Worm (Caenorhabditis elegans): Measurements from ENCODE around the gene sre-30.

The sre-30 gene

DNA sequence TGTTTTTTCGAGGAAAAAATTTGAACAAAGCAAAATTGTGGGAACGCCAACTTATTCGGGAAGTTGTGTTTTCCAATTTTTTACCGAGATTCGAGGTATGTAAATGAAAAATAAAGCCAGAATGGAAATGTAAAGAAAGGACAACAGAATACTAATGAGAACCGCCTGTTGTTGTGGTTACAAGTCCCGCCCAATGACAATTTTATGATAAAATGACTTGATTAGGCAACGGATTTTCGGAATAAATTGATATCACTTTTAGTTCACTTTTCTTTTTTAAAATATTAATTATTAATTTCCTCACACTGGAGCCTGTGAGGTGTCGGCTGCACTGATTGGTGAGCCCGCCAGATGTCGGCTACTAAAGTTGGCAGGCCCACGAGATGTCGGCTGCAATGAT, 26.1 kb upstream of the sre-30 start, which contains the start of gene dct-12:
TSS of gene dct-12 (minus strand) at position 101 of the 400 bp plus-strand sequence.
- no peak for TF ChIP-seq ceh-13 (GFP tag; optimal IDR thresholded peaks at IDR 0.05)
- TF ChIP-seq ama-1 (optimal IDR thresholded peaks at IDR 0.05), result no peak
- TF ChIP-seq F13C5.2 (tag; optimal IDR thresholded peaks at IDR 0.05), result no peak
- TF ChIP-seq hmbx-1 (tag; optimal IDR thresholded peaks at IDR 0.05), result no peak
- no peak for TF ChIP-seq scrt-1 (GFP tag; IDR thresholded peaks at IDR 0.05)
- no peak for TF ChIP-seq sea-1 (GFP tag; conservative IDR thresholded peaks at IDR 0.05)
- TF ChIP-seq tbx-11 (GFP tag; IDR thresholded peaks at IDR 0.05), result no peak
- no peak for TF ChIP-seq flt-1 (GFP tag; IDR thresholded peaks at IDR 0.05)

DNA sequence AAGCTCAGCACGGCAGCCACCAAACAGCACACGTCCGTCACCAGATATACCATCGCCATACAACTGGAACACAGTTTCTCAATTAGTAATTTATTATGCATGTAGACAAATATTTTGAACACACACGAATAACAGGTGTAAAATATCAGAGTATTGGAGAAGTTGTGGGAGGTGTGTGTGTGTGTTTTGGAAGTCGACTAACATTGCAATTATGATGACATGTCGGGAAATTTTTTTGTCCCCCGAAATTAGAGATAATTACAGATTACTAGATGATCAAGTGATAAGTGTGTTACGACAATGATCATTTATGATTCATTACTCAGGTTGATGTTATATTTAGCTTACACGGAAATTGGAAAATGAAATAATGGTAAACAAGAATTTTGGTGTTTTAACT, 23.4 kb upstream of the sre-30 start, which contains the start of gene Y57A10C.8:
TSS of gene Y57A10C.8 (minus strand) at position 101 of the 400 bp plus-strand sequence.
- TF ChIP-seq aly-1 (tag; optimal IDR thresholded peaks at IDR 0.05) (no peak), ceh-36 (tag; optimal IDR thresholded peaks at IDR 0.05) (no peak), scrt-1 (GFP tag; IDR thresholded peaks at IDR 0.05) (no peak)

DNA sequence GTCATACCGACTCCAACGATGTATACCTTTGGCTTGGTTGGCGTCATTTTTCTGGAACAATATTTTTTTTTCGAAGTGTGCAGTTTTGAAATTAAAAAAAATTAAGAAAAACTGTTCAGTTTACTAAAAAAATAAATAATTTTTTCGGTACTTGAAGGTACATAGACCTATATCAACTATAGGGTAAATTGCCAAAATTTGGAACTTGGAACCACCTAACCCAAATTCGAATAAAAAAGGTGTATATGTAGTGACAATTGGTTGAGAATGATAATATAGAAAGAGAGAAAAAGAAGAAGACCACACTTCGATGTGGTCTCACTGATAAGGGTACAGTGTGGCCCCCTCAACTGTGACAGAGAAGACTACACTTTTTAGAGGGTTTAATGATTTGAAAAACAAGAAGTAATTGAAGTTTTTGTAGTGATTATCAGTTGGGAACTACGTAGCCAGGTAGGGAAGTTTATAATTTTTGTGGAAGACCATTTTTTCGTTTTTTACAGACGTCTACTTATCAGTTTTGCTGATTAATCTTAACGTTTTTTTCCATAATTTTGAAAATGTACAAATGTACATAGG, 19.4 kb upstream of the sre-30 start, which contains the start of gene daf-22:
TSS of gene daf-22 (minus strand) at position 51 of the 579 bp plus-strand sequence.
- no peak for TF ChIP-seq hmg-4 (GFP tag; optimal IDR thresholded peaks at IDR 0.05)
- TF ChIP-seq ama-1 (optimal IDR thresholded peaks at IDR 0.05), result no peak
- TF ChIP-seq aly-1 (tag; optimal IDR thresholded peaks at IDR 0.05), result no peak
- no peak for TF ChIP-seq F13C5.2 (tag; optimal IDR thresholded peaks at IDR 0.05)
- no peak for TF ChIP-seq B0310.2 (tag; optimal IDR thresholded peaks at IDR 0.05)
- no peak for TF ChIP-seq hmbx-1 (tag; optimal IDR thresholded peaks at IDR 0.05)
- no peak for TF ChIP-seq pes-1 (GFP tag; IDR thresholded peaks at IDR 0.05)
- no peak for TF ChIP-seq hnd-1 (tag; optimal IDR thresholded peaks at IDR 0.05)
- TF ChIP-seq ets-7 (tag; optimal IDR thresholded peaks at IDR 0.05), result no peak
- no peak for TF ChIP-seq ceh-13 (GFP tag; optimal IDR thresholded peaks at IDR 0.05)
- TF ChIP-seq sea-1 (GFP tag; conservative IDR thresholded peaks at IDR 0.05), result no peak
- no peak for TF ChIP-seq scrt-1 (GFP tag; IDR thresholded peaks at IDR 0.05)
- TF ChIP-seq tra-4 (tag; optimal IDR thresholded peaks at IDR 0.05), result no peak
- TF ChIP-seq flt-1 (GFP tag; IDR thresholded peaks at IDR 0.05), result no peak
- no peak for TF ChIP-seq ceh-36 (tag; optimal IDR thresholded peaks at IDR 0.05)
- no peak for TF ChIP-seq tbx-37 (GFP tag; conservative IDR thresholded peaks at IDR 0.05)

DNA sequence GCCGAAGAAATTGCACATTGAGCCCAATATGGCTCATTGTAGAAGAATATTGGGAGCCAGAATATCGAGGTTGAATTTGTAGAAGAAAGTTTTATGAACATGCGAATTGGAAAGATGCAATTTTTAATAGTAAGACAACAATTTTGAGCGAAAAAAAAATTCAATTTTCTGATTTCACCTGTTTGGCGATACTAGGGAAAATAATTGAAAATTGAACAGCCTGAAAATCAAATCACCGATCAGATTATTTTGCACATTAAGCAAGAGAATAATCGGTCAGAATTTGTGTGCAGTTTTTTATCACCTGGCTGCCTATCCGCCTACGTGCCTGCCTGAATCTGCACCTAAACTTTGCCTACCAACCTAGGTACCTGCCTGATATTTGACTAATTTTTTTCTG, 14.2 kb upstream of the sre-30 start, which contains the start of gene sre-26:
TSS of gene sre-26 (minus strand) at position 101 of the 400 bp plus-strand sequence.
- TF ChIP-seq ets-7 (tag; optimal IDR thresholded peaks at IDR 0.05) (no peak), hnd-1 (tag; optimal IDR thresholded peaks at IDR 0.05) (no peak), ceh-13 (GFP tag; optimal IDR thresholded peaks at IDR 0.05) (no peak), scrt-1 (GFP tag; IDR thresholded peaks at IDR 0.05) (no peak), hmg-4 (GFP tag; optimal IDR thresholded peaks at IDR 0.05) (no peak)

DNA sequence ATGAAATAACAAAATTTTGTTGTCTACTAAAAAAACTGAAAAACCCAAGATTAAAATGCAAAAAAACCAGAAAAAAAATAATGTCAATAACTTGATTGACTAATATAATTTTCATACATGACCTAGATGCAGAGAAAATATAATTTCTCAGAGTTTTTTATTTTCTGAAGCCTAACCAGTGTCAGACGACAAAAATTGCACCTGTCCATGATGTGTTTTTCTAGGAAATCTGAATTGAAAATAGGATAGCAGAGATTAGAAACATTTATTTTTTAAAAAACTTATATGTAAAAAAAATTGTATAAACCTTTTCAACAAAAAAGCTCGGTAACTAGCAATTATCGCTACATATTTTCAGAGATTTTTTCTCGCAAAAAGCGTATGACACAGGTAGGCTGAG, 11.7 kb upstream of the sre-30 start:
- no peak for TF ChIP-seq scrt-1 (GFP tag; IDR thresholded peaks at IDR 0.05)
- TF ChIP-seq tbx-37 (GFP tag; conservative IDR thresholded peaks at IDR 0.05), result no peak
- no peak for TF ChIP-seq sea-1 (GFP tag; conservative IDR thresholded peaks at IDR 0.05)
- TF ChIP-seq tra-4 (tag; optimal IDR thresholded peaks at IDR 0.05), result no peak
- no peak for TF ChIP-seq flt-1 (GFP tag; IDR thresholded peaks at IDR 0.05)
- TF ChIP-seq F13C5.2 (tag; optimal IDR thresholded peaks at IDR 0.05), result no peak
- no peak for TF ChIP-seq hmg-4 (GFP tag; optimal IDR thresholded peaks at IDR 0.05)
- TF ChIP-seq ama-1 (optimal IDR thresholded peaks at IDR 0.05), result no peak
- no peak for TF ChIP-seq ceh-36 (tag; optimal IDR thresholded peaks at IDR 0.05)
- TF ChIP-seq B0310.2 (tag; optimal IDR thresholded peaks at IDR 0.05), result no peak
- TF ChIP-seq hmbx-1 (tag; optimal IDR thresholded peaks at IDR 0.05), result no peak
- TF ChIP-seq hnd-1 (tag; optimal IDR thresholded peaks at IDR 0.05), result no peak
- no peak for TF ChIP-seq pes-1 (GFP tag; IDR thresholded peaks at IDR 0.05)
- no peak for TF ChIP-seq aly-1 (tag; optimal IDR thresholded peaks at IDR 0.05)

DNA sequence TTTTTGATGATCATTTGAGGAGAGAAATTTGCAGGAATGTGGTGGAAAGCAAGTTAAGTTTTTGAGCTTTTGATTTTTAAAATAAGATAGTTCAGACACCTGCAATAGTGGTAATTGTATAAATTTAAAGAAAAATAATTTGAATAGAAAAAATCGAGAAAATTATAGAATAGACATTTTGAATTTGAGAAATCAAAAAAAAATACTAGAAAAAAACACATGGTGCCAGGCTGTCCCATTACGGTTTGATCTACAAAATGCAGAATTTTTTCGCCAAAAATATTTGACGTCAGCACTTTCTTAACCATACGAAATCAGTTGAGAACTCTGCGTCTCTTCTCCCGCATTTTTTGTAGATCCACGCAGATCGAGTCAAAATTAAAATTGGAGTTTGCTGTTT, 11.2 kb upstream of the sre-30 start, which contains the start of gene sre-27:
TSS of gene sre-27 (minus strand) at position 101 of the 400 bp plus-strand sequence.
- TF ChIP-seq ama-1 (optimal IDR thresholded peaks at IDR 0.05) (no peak), ets-7 (tag; optimal IDR thresholded peaks at IDR 0.05) (no peak), scrt-1 (GFP tag; IDR thresholded peaks at IDR 0.05) (no peak), tbx-11 (GFP tag; IDR thresholded peaks at IDR 0.05) (no peak), flt-1 (GFP tag; IDR thresholded peaks at IDR 0.05) (no peak), ceh-13 (GFP tag; optimal IDR thresholded peaks at IDR 0.05) (no peak), ceh-36 (tag; optimal IDR thresholded peaks at IDR 0.05) (no peak), B0310.2 (tag; optimal IDR thresholded peaks at IDR 0.05) (no peak)

DNA sequence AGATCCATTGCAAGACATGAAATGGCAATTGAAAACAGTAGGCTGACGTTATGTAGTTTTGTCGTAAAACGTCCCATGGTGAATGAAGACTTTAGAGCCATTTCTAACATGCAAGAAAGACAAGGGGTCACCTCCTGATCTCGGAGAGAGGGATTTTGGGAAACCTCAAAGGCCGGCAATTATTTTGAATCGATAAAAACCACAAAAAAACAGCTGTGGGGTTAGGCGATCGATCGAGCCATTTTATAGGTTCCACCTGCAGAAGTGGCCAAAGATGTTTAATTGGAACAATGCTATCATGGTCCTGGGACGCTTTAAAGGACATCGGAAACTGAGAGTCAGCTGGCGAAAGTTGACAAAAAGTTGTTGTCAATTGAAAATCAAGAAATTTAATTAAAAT, 8.5 kb upstream of the sre-30 start, which contains the start of gene Y57A10C.11:
TSS of gene Y57A10C.11 (minus strand) at position 101 of the 400 bp plus-strand sequence.
- TF ChIP-seq ceh-36 (tag; optimal IDR thresholded peaks at IDR 0.05) (no peak), B0310.2 (tag; optimal IDR thresholded peaks at IDR 0.05) (no peak), F13C5.2 (tag; optimal IDR thresholded peaks at IDR 0.05) (no peak), hmg-4 (GFP tag; optimal IDR thresholded peaks at IDR 0.05) (no peak)

DNA sequence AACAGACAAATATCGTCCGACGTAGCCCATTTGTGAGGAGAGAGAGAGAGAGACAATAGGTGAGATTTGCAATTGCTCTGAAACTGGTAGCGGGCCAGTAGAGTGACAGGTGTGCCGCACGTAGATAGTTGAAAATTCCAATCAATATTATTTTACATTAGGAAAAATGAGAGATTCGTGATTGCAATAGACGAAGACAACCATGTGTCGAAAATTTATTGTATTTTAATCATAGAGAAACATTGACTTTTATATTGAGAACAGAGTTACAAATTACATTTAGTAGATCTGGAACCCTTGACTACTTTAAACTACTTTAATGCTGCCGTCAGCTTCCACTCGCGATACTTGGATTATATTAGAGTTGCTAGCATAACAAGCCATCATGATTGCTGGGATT, 6.1 kb upstream of the sre-30 start, which contains the start of gene Y57A10C.1:
TSS of gene Y57A10C.1 (minus strand) at position 101 of the 400 bp plus-strand sequence.
- TF ChIP-seq ets-7 (tag; optimal IDR thresholded peaks at IDR 0.05), result no peak
- no peak for TF ChIP-seq aly-1 (tag; optimal IDR thresholded peaks at IDR 0.05)
- no peak for TF ChIP-seq hnd-1 (tag; optimal IDR thresholded peaks at IDR 0.05)
- no peak for TF ChIP-seq sea-1 (GFP tag; conservative IDR thresholded peaks at IDR 0.05)
- no peak for TF ChIP-seq hmg-4 (GFP tag; optimal IDR thresholded peaks at IDR 0.05)
- TF ChIP-seq hmbx-1 (tag; optimal IDR thresholded peaks at IDR 0.05), result no peak
- no peak for TF ChIP-seq tbx-11 (GFP tag; IDR thresholded peaks at IDR 0.05)
- no peak for TF ChIP-seq ceh-13 (GFP tag; optimal IDR thresholded peaks at IDR 0.05)
- TF ChIP-seq pes-1 (GFP tag; IDR thresholded peaks at IDR 0.05), result no peak
- TF ChIP-seq B0310.2 (tag; optimal IDR thresholded peaks at IDR 0.05), result no peak
- no peak for TF ChIP-seq scrt-1 (GFP tag; IDR thresholded peaks at IDR 0.05)
- TF ChIP-seq flt-1 (GFP tag; IDR thresholded peaks at IDR 0.05), result no peak

All from whole organism, early embryonic.